Fruit fly (Drosophila melanogaster) whole organism, embryonic: ENCODE measurements around the gene CG34041.

Source experiments
- Blimp-1 ChIP-seq: fragments of 200-800 bp; sonication (Bioruptor generic); optimal IDR thresholded peaks from 3 replicates; lab custom pipeline; 2018; ENCODE audit warnings: missing biosample characterization, missing genetic modification characterization, mild to moderate bottlenecking, moderate library complexity, missing genetic modification reagents
- CG10147 ChIP-seq: fragments of 200-800 bp; sonication (Bioruptor generic); optimal IDR thresholded peaks from 2 replicates; lab custom pipeline; 2019; ENCODE audit warnings: missing biosample characterization, mild to moderate bottlenecking, missing genetic modification characterization, moderate library complexity
- CG10543 ChIP-seq: fragments of 200-800 bp; sonication (Bioruptor generic); optimal IDR thresholded peaks from 3 replicates; lab custom pipeline; 2017; ENCODE audit warnings: missing biosample characterization, mild to moderate bottlenecking, missing genetic modification characterization, moderate library complexity
- CG11093 ChIP-seq: fragments of 200-800 bp; sonication (Bioruptor generic); IDR thresholded peaks from 3 replicates; pipeline ENCODE4 v1.3.6; 2022; ENCODE audit warnings: missing biosample characterization, missing genetic modification characterization
- CG11504 ChIP-seq: fragments of 200-800 bp; sonication (Bioruptor generic); optimal IDR thresholded peaks from 3 replicates; lab custom pipeline; 2019; ENCODE audit warnings: missing biosample characterization, mild to moderate bottlenecking, missing genetic modification characterization, moderate library complexity
- CG1233 ChIP-seq: fragments of 200-800 bp; sonication (Bioruptor generic); optimal IDR thresholded peaks from 4 replicates; lab custom pipeline; 2018; ENCODE audit warnings: missing biosample characterization, mild to moderate bottlenecking, missing genetic modification characterization
- CG12391 ChIP-seq: fragments of 200-800 bp; sonication (Bioruptor generic); optimal IDR thresholded peaks from 3 replicates; lab custom pipeline; 2018; ENCODE audit warnings: missing biosample characterization, mild to moderate bottlenecking, missing genetic modification characterization, moderate library complexity
- CG12659 ChIP-seq: fragments of 200-800 bp; sonication (Bioruptor generic); optimal IDR thresholded peaks from 3 replicates; lab custom pipeline; 2017; ENCODE audit warnings: mild to moderate bottlenecking, missing biosample characterization, missing genetic modification reagents, missing genetic modification characterization
- CG15269 ChIP-seq: fragments of 200-800 bp; sonication (Bioruptor generic); optimal IDR thresholded peaks from 2 replicates; lab custom pipeline; 2018; ENCODE audit warnings: missing biosample characterization, mild to moderate bottlenecking, missing genetic modification characterization, moderate library complexity
- CG16779 ChIP-seq: fragments of 200-800 bp; sonication (Bioruptor generic); IDR thresholded peaks from 2 replicates; pipeline ENCODE4 v1.3.6; 2022; ENCODE audit warnings: missing biosample characterization, missing genetic modification characterization
- CG1832 ChIP-seq: fragments of 200-800 bp; sonication (Bioruptor generic); optimal IDR thresholded peaks from 2 replicates; lab custom pipeline; 2017; ENCODE audit warnings: missing biosample characterization, mild to moderate bottlenecking, missing genetic modification characterization, inconsistent platforms
- CG18764 ChIP-seq: fragments of 200-800 bp; sonication (Bioruptor generic); optimal IDR thresholded peaks from 3 replicates; lab custom pipeline; 2016; ENCODE audit warnings: missing biosample characterization, missing genetic modification characterization
- CG2199 ChIP-seq: fragments of 200-800 bp; sonication (Bioruptor generic); IDR thresholded peaks from 3 replicates; pipeline ENCODE4 v1.3.6; 2022; ENCODE audit warnings: missing biosample characterization, missing genetic modification characterization
- CG33213 ChIP-seq: fragments of 200-800 bp; sonication (Bioruptor generic); optimal IDR thresholded peaks from 3 replicates; lab custom pipeline; 2016; ENCODE audit warnings: missing biosample characterization, missing genetic modification characterization
- CG4820 ChIP-seq: fragments of 200-800 bp; sonication (Bioruptor generic); optimal IDR thresholded peaks from 3 replicates; lab custom pipeline; 2016; ENCODE audit warnings: missing biosample characterization, missing genetic modification characterization
- CG5245 ChIP-seq: fragments of 200-800 bp; sonication (Bioruptor generic); optimal IDR thresholded peaks from 3 replicates; lab custom pipeline; 2016; ENCODE audit warnings: missing biosample characterization, missing genetic modification characterization
- CG6272 ChIP-seq: fragments of 200-800 bp; sonication (Bioruptor generic); IDR thresholded peaks from 2 replicates; pipeline ENCODE4 v1.3.6; 2022; ENCODE audit warnings: missing biosample characterization, missing genetic modification characterization
- CG6791 ChIP-seq: fragments of 200-800 bp; sonication (Bioruptor generic); IDR thresholded peaks from 3 replicates; pipeline ENCODE4 v1.3.6; 2022; ENCODE audit warnings: missing biosample characterization, missing genetic modification characterization; ENCODE audit not compliant: partially characterized antibody
- CG6854 ChIP-seq: fragments of 200-800 bp; sonication (Bioruptor generic); optimal IDR thresholded peaks from 3 replicates; lab custom pipeline; 2017; ENCODE audit warnings: missing biosample characterization, mild to moderate bottlenecking, missing genetic modification characterization
- CG9215 ChIP-seq: fragments of 200-800 bp; sonication (Bioruptor generic); IDR thresholded peaks from 2 replicates; pipeline ENCODE4 v1.3.6; 2022; ENCODE audit warnings: missing biosample characterization, missing genetic modification characterization
- D ChIP-seq, 2 experiments: fragments of 200-800 bp in 1 of 2; fragments of >200 bp in 1 of 2; sonication (Bioruptor generic) in 1 of 2; optimal IDR thresholded peaks; 2 replicates in 1 of 2; 3 replicates in 1 of 2; lab custom pipeline; 2017; ENCODE audit warnings: mild to moderate bottlenecking in 1 of 2, missing biosample characterization in 1 of 2, missing genetic modification characterization in 1 of 2, missing genetic modification reagents in 1 of 2
- D19B ChIP-seq: fragments of 200-800 bp; sonication (Bioruptor generic); optimal IDR thresholded peaks from 2 replicates; lab custom pipeline; 2017; ENCODE audit warnings: missing biosample characterization, mild to moderate bottlenecking, missing genetic modification characterization
- Dbx ChIP-seq: fragments of 200-800 bp; sonication (Bioruptor generic); IDR thresholded peaks from 3 replicates; pipeline ENCODE4 v1.3.6; 2022; ENCODE audit warnings: missing biosample characterization, missing genetic modification characterization
- Doc3 ChIP-seq: fragments of 200-800 bp; sonication (Bioruptor generic); IDR thresholded peaks from 3 replicates; pipeline ENCODE4 v1.3.6; 2022; ENCODE audit warnings: missing biosample characterization, missing genetic modification characterization; ENCODE audit not compliant: partially characterized antibody
- Dref ChIP-seq: fragments of 200-800 bp; sonication (Bioruptor generic); IDR thresholded peaks from 2 replicates; pipeline ENCODE4 v1.3.6; 2022; ENCODE audit warnings: missing biosample characterization, missing genetic modification characterization
- HLHmδ ChIP-seq: fragments of 200-800 bp; sonication (Bioruptor generic); optimal IDR thresholded peaks from 2 replicates; lab custom pipeline; 2018; ENCODE audit warnings: missing biosample characterization, mild to moderate bottlenecking, missing genetic modification characterization, moderate library complexity
- Hand ChIP-seq: fragments of 200-800 bp; sonication (Bioruptor generic); optimal IDR thresholded peaks from 2 replicates; lab custom pipeline; 2017; ENCODE audit warnings: mild to moderate bottlenecking, missing biosample characterization, missing genetic modification reagents, missing genetic modification characterization
- Hsf ChIP-seq: fragments of 200-800 bp; sonication (Bioruptor generic); optimal IDR thresholded peaks from 3 replicates; lab custom pipeline; 2016; ENCODE audit warnings: missing biosample characterization, missing genetic modification characterization
- Lhr ChIP-seq: fragments of 200-800 bp; sonication (Bioruptor generic); optimal IDR thresholded peaks from 3 replicates; lab custom pipeline; 2017; ENCODE audit warnings: mild to moderate bottlenecking, missing biosample characterization, missing genetic modification reagents, missing genetic modification characterization
- Spps ChIP-seq: fragments of 200-800 bp; sonication (Bioruptor generic); optimal IDR thresholded peaks from 2 replicates; lab custom pipeline; 2018; ENCODE audit warnings: missing biosample characterization, mild to moderate bottlenecking, missing genetic modification characterization
- ac ChIP-seq: fragments of 200-800 bp; sonication (Bioruptor generic); optimal IDR thresholded peaks from 3 replicates; lab custom pipeline; 2017; ENCODE audit warnings: missing biosample characterization, mild to moderate bottlenecking, missing genetic modification characterization
- al ChIP-seq: fragments of 200-800 bp; sonication (Bioruptor generic); IDR thresholded peaks from 2 replicates; pipeline ENCODE4 v1.3.6; 2022; ENCODE audit warnings: missing biosample characterization, missing genetic modification characterization
- bsh ChIP-seq, 2 experiments: fragments of 200-800 bp; sonication (Bioruptor generic); optimal IDR thresholded peaks; 2 replicates each; lab custom pipeline; 2017 to 2018; ENCODE audit warnings: mild to moderate bottlenecking in 2 of 2, missing biosample characterization in 2 of 2, missing genetic modification characterization in 2 of 2, moderate library complexity in 1 of 2
- crol ChIP-seq: fragments of 200-800 bp; sonication (Bioruptor generic); IDR thresholded peaks from 2 replicates; pipeline ENCODE4 v1.3.6; 2022; ENCODE audit warnings: missing biosample characterization, missing genetic modification characterization
- danr ChIP-seq: fragments of 200-800 bp; sonication (Bioruptor generic); IDR thresholded peaks from 2 replicates; pipeline ENCODE4 v1.3.6; 2022; ENCODE audit warnings: missing biosample characterization, missing genetic modification characterization
- dimm ChIP-seq: fragments of 200-800 bp; sonication (Bioruptor generic); IDR thresholded peaks from 2 replicates; pipeline ENCODE4 v1.3.6; 2022; ENCODE audit warnings: missing biosample characterization, missing genetic modification characterization
- ems ChIP-seq: fragments of 200-800 bp; sonication (Bioruptor generic); optimal IDR thresholded peaks from 3 replicates; lab custom pipeline; 2016; ENCODE audit warnings: missing biosample characterization, missing genetic modification characterization
- gcm ChIP-seq: fragments of 200-800 bp; sonication (Bioruptor generic); optimal IDR thresholded peaks from 2 replicates; lab custom pipeline; 2019; ENCODE audit warnings: missing biosample characterization, mild to moderate bottlenecking, missing genetic modification characterization, moderate library complexity
- hb ChIP-seq: fragments of 200-800 bp; sonication (Bioruptor generic); IDR thresholded peaks from 3 replicates; pipeline ENCODE4 v1.3.6; 2022; ENCODE audit warnings: missing biosample characterization, missing genetic modification characterization; ENCODE audit not compliant: partially characterized antibody
- hkb ChIP-seq, 2 experiments: fragments of 200-800 bp in 1 of 2; fragments of >200 bp in 1 of 2; sonication (Bioruptor generic) in 1 of 2; IDR thresholded peaks in 1 of 2; optimal IDR thresholded peaks in 1 of 2; 2 replicates each; pipeline versions ENCODE4 v1.3.6 to Lab custom; 2017 to 2022; ENCODE audit warnings: missing biosample characterization in 1 of 2, missing genetic modification characterization in 1 of 2
- kni ChIP-seq: fragments of 200-800 bp; sonication (Bioruptor generic); optimal IDR thresholded peaks from 3 replicates; lab custom pipeline; 2017; ENCODE audit warnings: mild to moderate bottlenecking, missing biosample characterization, missing genetic modification reagents, missing genetic modification characterization
- nerfin-1 ChIP-seq: fragments of 200-800 bp; sonication (Bioruptor generic); optimal IDR thresholded peaks from 3 replicates; lab custom pipeline; 2019; ENCODE audit warnings: missing biosample characterization, mild to moderate bottlenecking, missing genetic modification characterization, moderate library complexity
- pita ChIP-seq: fragments of 200-800 bp; sonication (Bioruptor generic); optimal IDR thresholded peaks from 2 replicates; lab custom pipeline; 2017; ENCODE audit warnings: missing biosample characterization, mild to moderate bottlenecking, missing genetic modification characterization
- schlank ChIP-seq: fragments of 200-800 bp; sonication (Bioruptor generic); optimal IDR thresholded peaks from 2 replicates; lab custom pipeline; 2018; ENCODE audit warnings: missing biosample characterization, mild to moderate bottlenecking, missing genetic modification characterization
- slbo ChIP-seq: fragments of 200-800 bp; sonication (Bioruptor generic); IDR thresholded peaks from 2 replicates; pipeline ENCODE4 v1.3.6; 2022; ENCODE audit warnings: missing biosample characterization, missing genetic modification characterization
- trem ChIP-seq: fragments of 200-800 bp; optimal IDR thresholded peaks from 3 replicates; lab custom pipeline; 2019; ENCODE audit warnings: missing biosample characterization, mild to moderate bottlenecking, missing genetic modification characterization, moderate library complexity
- wek ChIP-seq: fragments of 200-800 bp; sonication (Bioruptor generic); optimal IDR thresholded peaks from 3 replicates; lab custom pipeline; 2018; ENCODE audit warnings: missing biosample characterization, mild to moderate bottlenecking, missing genetic modification characterization, moderate library complexity
- zf30C ChIP-seq: fragments of 200-800 bp; sonication (Bioruptor generic); optimal IDR thresholded peaks from 3 replicates; lab custom pipeline; 2018; ENCODE audit warnings: missing biosample characterization, mild to moderate bottlenecking, missing genetic modification characterization

The CG34041 gene

DNA sequence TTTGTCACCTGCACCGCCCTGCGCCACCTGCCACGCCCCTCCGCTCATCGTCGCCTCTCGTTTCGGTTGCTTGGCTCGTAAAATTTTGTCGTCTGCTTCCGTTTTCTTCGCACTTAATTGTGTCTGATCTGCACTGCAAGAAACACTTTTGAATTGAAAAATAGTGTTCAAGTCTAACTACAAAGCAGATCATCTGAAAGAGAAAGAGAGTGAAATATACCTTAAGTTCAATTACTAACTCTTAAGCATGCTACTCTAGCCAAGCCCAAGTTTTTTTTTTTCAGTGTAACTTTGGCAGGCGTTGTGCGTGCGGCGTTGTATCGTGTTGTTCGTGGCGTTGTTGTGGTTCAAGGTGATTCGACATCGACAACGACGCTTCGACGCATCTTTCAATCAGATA is 32.4 kb downstream of the CG34041 start (continued):
- TF ChIP-seq bsh (GFP tag; optimal IDR thresholded peaks at IDR 0.05; lab: Kevin White, UChicago) = peak; percentile 13 to 93
- TF ChIP-seq al (GFP tag; lab: Robert Waterston, UW) = peak; percentile 87
- TF ChIP-seq CG15269 = peak; percentile 95
- peak; percentile 93 for TF ChIP-seq CG11504 (tag; lab: Kevin White, UChicago)
- TF ChIP-seq slbo = peak; percentile 96
- peak; percentile 85; the same call in 2 of the 3 replicates for TF ChIP-seq CG11093
- TF ChIP-seq kni (GFP tag; lab: Kevin White, UChicago) = peak; percentile 25
- peak; percentile 94 for TF ChIP-seq ems
- TF ChIP-seq Dbx (GFP tag; lab: Robert Waterston, UW) = peak; percentile 95
- TF ChIP-seq CG1233 (GFP tag; lab: Kevin White, UChicago) = peak; percentile 87
- TF ChIP-seq CG6791 (GFP tag; lab: Robert Waterston, UW) = no peak
- TF ChIP-seq Lhr (GFP tag; lab: Kevin White, UChicago) = peak; percentile 64
- no peak for TF ChIP-seq D (optimal IDR thresholded peaks at IDR 0.05; lab: Kevin White, UChicago)
- TF ChIP-seq D (GFP tag; optimal IDR thresholded peaks at IDR 0.05; lab: Kevin White, UChicago) = peak; percentile 87
- TF ChIP-seq Doc3 (GFP tag; lab: Robert Waterston, UW) = no peak
- TF ChIP-seq crol (GFP tag; lab: Robert Waterston, UW) = 0 out of 2 replicates have a peak, but pooled peaks have one; percentile 17
- TF ChIP-seq HLHmδ (GFP tag; lab: Kevin White, UChicago) = no peak
- TF ChIP-seq nerfin-1 = peak; percentile 84
- TF ChIP-seq Dref (GFP tag; lab: Robert Waterston, UW) = 0 out of 2 replicates have a peak, but pooled peaks have one; percentile 2
- peak; percentile 89 for TF ChIP-seq Blimp-1 (GFP tag; lab: Kevin White, UChicago)
- peak; percentile 77 for TF ChIP-seq wek
- peak; percentile 87 for TF ChIP-seq CG9215
- peak; percentile 93 for TF ChIP-seq CG4820 (GFP tag; lab: Kevin White, UChicago)
- peak; percentile 76 for TF ChIP-seq D19B (GFP tag; lab: Kevin White, UChicago)
- peak; percentile 85 for TF ChIP-seq dimm (GFP tag; lab: Robert Waterston, UW)
- peak; percentile 85 for TF ChIP-seq CG6272 (GFP tag; lab: Robert Waterston, UW)
- TF ChIP-seq CG33213 (GFP tag; lab: Kevin White, UChicago) = peak; percentile 94
- peak; percentile 58 for TF ChIP-seq zf30C
- TF ChIP-seq Spps (tag; lab: Kevin White, UChicago) = peak; percentile 71
- TF ChIP-seq CG12659 (GFP tag; lab: Kevin White, UChicago) = peak; percentile 93
- peak; percentile 81 for TF ChIP-seq gcm
- TF ChIP-seq CG10147 (GFP tag; lab: Kevin White, UChicago) = peak; percentile 92
- TF ChIP-seq CG10543 (GFP tag; lab: Kevin White, UChicago) = peak; percentile 94
- no peak for TF ChIP-seq hb (GFP tag; lab: Robert Waterston, UW)
- TF ChIP-seq ac = no peak
- peak; percentile 89 for TF ChIP-seq CG6854
- TF ChIP-seq Hsf (GFP tag; lab: Kevin White, UChicago) = peak; percentile 93
- TF ChIP-seq schlank (tag; lab: Kevin White, UChicago) = peak; percentile 89
- TF ChIP-seq trem (tag; lab: Kevin White, UChicago) = peak; percentile 61
- no peak for TF ChIP-seq pita (GFP tag; lab: Kevin White, UChicago)
- TF ChIP-seq Hand (GFP tag; lab: Kevin White, UChicago) = peak; percentile 87
- TF ChIP-seq hkb (optimal IDR thresholded peaks at IDR 0.05; lab: Kevin White, UChicago) = no peak
- TF ChIP-seq hkb (GFP tag; IDR thresholded peaks at IDR 0.05; lab: Robert Waterston, UW) = peak; percentile 94
- TF ChIP-seq CG5245 = peak; percentile 92
- TF ChIP-seq CG18764 (GFP tag; lab: Kevin White, UChicago) = peak; percentile 90
- TF ChIP-seq danr (GFP tag; lab: Robert Waterston, UW) = peak; percentile 83
- peak; percentile 88 for TF ChIP-seq CG16779 (GFP tag; lab: Robert Waterston, UW)
- TF ChIP-seq CG2199 (GFP tag; lab: Robert Waterston, UW) = peak; percentile 82; the same call in 2 of the 3 replicates
- no peak for TF ChIP-seq CG1832 (GFP tag; lab: Kevin White, UChicago)
- TF ChIP-seq CG12391 (tag; lab: Kevin White, UChicago) = peak; percentile 88
